Worm (Caenorhabditis elegans) whole organism, late embryonic: ENCODE data around the gene col-113.

Experiments used
- ceh-19 ChIP-seq: fragments of 200-800 bp; sonication (Bioruptor generic); optimal IDR thresholded peaks from 2 replicates; lab custom pipeline; 2018; ENCODE audit warnings: mild to moderate bottlenecking, missing genetic modification characterization, missing compliant biosample characterization
- ceh-45 ChIP-seq: fragments of 200-800 bp; sonication (Bioruptor generic); IDR thresholded peaks from 2 replicates; pipeline ENCODE4 v1.3.6; 2022; ENCODE audit warnings: missing genetic modification reagents, missing genetic modification characterization, missing compliant biosample characterization
- ceh-48 ChIP-seq: sonication (generic microtip); optimal IDR thresholded peaks from 2 replicates; lab custom pipeline; 2016; ENCODE audit warnings: missing genetic modification characterization, inconsistent platforms, missing compliant biosample characterization
- ceh-6 ChIP-seq: fragments of 200-800 bp; sonication (Bioruptor generic); optimal IDR thresholded peaks from 2 replicates; lab custom pipeline; 2018; ENCODE audit warnings: mild to moderate bottlenecking, missing genetic modification characterization, missing compliant biosample characterization
- dve-1 ChIP-seq: sonication (generic microtip); optimal IDR thresholded peaks from 2 replicates; lab custom pipeline; 2017; ENCODE audit warnings: antibody characterized with exemption, mild to moderate bottlenecking, missing genetic modification characterization, missing compliant biosample characterization
- hlh-15 ChIP-seq: sonication (generic microtip); optimal IDR thresholded peaks from 2 replicates; lab custom pipeline; 2016; ENCODE audit warnings: missing genetic modification characterization, missing compliant biosample characterization
- lin-11 ChIP-seq: fragments of 200-800 bp; sonication (Bioruptor generic); optimal IDR thresholded peaks from 2 replicates; lab custom pipeline; 2018; ENCODE audit warnings: mild to moderate bottlenecking, missing genetic modification characterization, missing compliant biosample characterization
- nhr-11 ChIP-seq: fragments of 150-350 bp; optimal IDR thresholded peaks from 2 replicates; lab custom pipeline; 2014; ENCODE audit warnings: missing biosample characterization, missing genetic modification characterization
- tbx-2 ChIP-seq: sonication (generic microtip); optimal IDR thresholded peaks from 2 replicates; lab custom pipeline; 2016; ENCODE audit warnings: missing genetic modification characterization, missing compliant biosample characterization

DNA sequence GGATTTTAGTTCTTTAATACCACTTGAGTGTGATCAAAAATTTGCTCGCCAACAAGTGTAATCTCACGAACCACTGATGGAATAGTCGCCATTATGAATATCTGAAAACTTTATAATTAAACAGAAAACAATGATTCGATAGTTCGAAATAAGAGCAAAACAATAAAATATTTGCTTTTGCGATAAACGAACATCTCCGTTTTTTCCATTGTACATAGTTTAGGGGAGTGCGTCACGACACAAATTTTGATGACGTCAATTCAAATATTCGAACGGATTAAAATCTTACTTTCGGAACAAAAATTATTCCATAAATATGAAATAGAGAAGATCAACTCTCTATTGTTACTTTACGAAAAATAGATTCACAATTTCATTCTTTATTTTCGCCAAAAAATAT lies 18.3 kb downstream of the col-113 start, which contains the start of gene mutd-1:
- TF ChIP-seq dve-1 (no peak), lin-11 (no peak), ceh-6 (GFP tag; lab: Kevin White, UChicago) (no peak), ceh-45 (no peak), hlh-15 (tag; lab: Kevin White, UChicago) (no peak), tbx-2 (tag; lab: Kevin White, UChicago) (no peak), ceh-19 (GFP tag; lab: Kevin White, UChicago) (no peak), nhr-11 (tag; lab: Kevin White, UChicago) (no peak), ceh-48 (tag; lab: Kevin White, UChicago) (no peak)
